Fruit fly (Drosophila melanogaster): ENCODE measurements around the gene FoxP.
A peak's percentile ranks its signal among the peaks of the same experiment; 100 is the strongest.

Gene FoxP

dm6 chr3R:9710886-9711285 lies 19.8 kb downstream of the FoxP start, which contains the start of the genes trbd and dmt (continued):
- TF ChIP-seq Dbx (GFP tag; IDR thresholded peaks at IDR 0.05) (no peak), Oaz (GFP tag; IDR thresholded peaks at IDR 0.05) (no peak), CHES-1-like (GFP tag; optimal IDR thresholded peaks at IDR 0.05) (peak; percentile 92), TFAM (GFP tag; optimal IDR thresholded peaks at IDR 0.05) (no peak), Trl (optimal IDR thresholded peaks at IDR 0.05) (no peak), Trl (GFP tag; optimal IDR thresholded peaks at IDR 0.05) (peak; percentile 71), Stat92E (GFP tag; optimal IDR thresholded peaks at IDR 0.05) (peak in 1 of 3 experiments; percentile 64), CG31365 (tag; optimal IDR thresholded peaks at IDR 0.05) (no peak), CG5953 (GFP tag; IDR thresholded peaks at IDR 0.05) (no peak), cas (GFP tag; IDR thresholded peaks at IDR 0.05) (no peak), Lhr (GFP tag; optimal IDR thresholded peaks at IDR 0.05) (peak; percentile 89), so (GFP tag; IDR thresholded peaks at IDR 0.05) (no peak), fd3F (GFP tag; optimal IDR thresholded peaks at IDR 0.05) (no peak), dpn (GFP tag; optimal IDR thresholded peaks at IDR 0.05) (peak in 1 of 2 experiments; percentile 74), CG2678 (tag; optimal IDR thresholded peaks at IDR 0.05) (no peak), CG4820 (GFP tag; optimal IDR thresholded peaks at IDR 0.05) (peak; percentile 30), HLH54F (GFP tag; optimal IDR thresholded peaks at IDR 0.05) (peak; percentile 74), CG6175 (GFP tag; IDR thresholded peaks at IDR 0.05) (no peak), CG3407 (GFP tag; optimal IDR thresholded peaks at IDR 0.05) (no peak), CG17568 (GFP tag; optimal IDR thresholded peaks at IDR 0.05) (no peak), B-H2 (GFP tag; optimal IDR thresholded peaks at IDR 0.05) (no peak), row (GFP tag; IDR thresholded peaks at IDR 0.05) (no peak), CG12769 (tag; optimal IDR thresholded peaks at IDR 0.05) (no peak), Sox102F (GFP tag; optimal IDR thresholded peaks at IDR 0.05) (no peak), Xbp1 (GFP tag; optimal IDR thresholded peaks at IDR 0.05) (peak; percentile 77), CG11723 (GFP tag; optimal IDR thresholded peaks at IDR 0.05) (no peak), Dip3 (GFP tag; optimal IDR thresholded peaks at IDR 0.05) (peak; percentile 85), CG33213 (GFP tag; optimal IDR thresholded peaks at IDR 0.05) (peak; percentile 92), CG4328 (GFP tag; optimal IDR thresholded peaks at IDR 0.05) (no peak), CG6654 (GFP tag; optimal IDR thresholded peaks at IDR 0.05) (no peak), CG4404 (GFP tag; IDR thresholded peaks at IDR 0.05) (no peak), wor (GFP tag; IDR thresholded peaks at IDR 0.05) (no peak), Hr39 (optimal IDR thresholded peaks at IDR 0.05) (no peak), tx (GFP tag; optimal IDR thresholded peaks at IDR 0.05) (peak; percentile 58), CG10274 (GFP tag; optimal IDR thresholded peaks at IDR 0.05) (no peak), ems (GFP tag; optimal IDR thresholded peaks at IDR 0.05) (peak; percentile 26), dmrt11E (tag; optimal IDR thresholded peaks at IDR 0.05) (peak; percentile 33), dm (GFP tag; optimal IDR thresholded peaks at IDR 0.05) (peak; percentile 78), lov (optimal IDR thresholded peaks at IDR 0.05) (no peak), lov (GFP tag; IDR thresholded peaks at IDR 0.05) (no peak), Side (GFP tag; optimal IDR thresholded peaks at IDR 0.05) (peak; percentile 46), CG34376 (GFP tag; optimal IDR thresholded peaks at IDR 0.05) (peak; percentile 51), CG8944 (GFP tag; optimal IDR thresholded peaks at IDR 0.05) (peak; percentile 55), CG10366 (GFP tag; IDR thresholded peaks at IDR 0.05) (no peak), Ptx1 (GFP tag; IDR thresholded peaks at IDR 0.05) (no peak), CG12219 (GFP tag; optimal IDR thresholded peaks at IDR 0.05) (no peak), croc (GFP tag; conservative IDR thresholded peaks at IDR 0.05) (0 out of 3 replicates have a peak, but pooled peaks have one; percentile 13), gsb-n (tag; optimal IDR thresholded peaks at IDR 0.05) (no peak), Gsc (GFP tag; IDR thresholded peaks at IDR 0.05) (no peak), CG2199 (GFP tag; IDR thresholded peaks at IDR 0.05) (no peak), Doc3 (GFP tag; IDR thresholded peaks at IDR 0.05; ENCODE audit: partially characterized antibody) (no peak), scrt (GFP tag; optimal IDR thresholded peaks at IDR 0.05) (no peak), Neu2 (GFP tag; optimal IDR thresholded peaks at IDR 0.05; ENCODE audit: borderline replicate concordance) (no peak)
